Worm (Caenorhabditis elegans): ENCODE data around the gene F12F6.7.

The F12F6.7 gene

DNA sequence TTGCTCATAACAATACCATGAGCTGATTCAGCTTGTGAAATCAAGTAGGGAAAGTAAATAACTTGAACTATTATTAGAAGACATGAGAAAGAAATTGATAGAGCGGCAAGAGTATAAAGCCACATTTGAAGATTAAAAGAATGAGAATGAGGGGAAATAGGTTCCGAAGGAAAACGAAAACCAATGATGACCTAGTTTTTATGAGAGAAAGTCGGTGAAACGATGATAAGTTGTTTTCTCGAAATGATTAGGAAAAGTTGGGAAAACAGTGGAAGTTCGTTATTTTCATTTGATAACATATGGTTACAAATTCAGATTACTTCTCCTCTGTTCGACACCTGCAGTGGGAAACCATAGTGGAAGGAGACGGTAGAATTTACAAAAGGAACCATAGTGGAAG, 9.8 kb downstream of the F12F6.7 start, which contains the start of gene col-128:
col-128 (minus strand) TSS at position 148 of the 400 bp plus-strand sequence.
- no peak for TF ChIP-seq nhr-237 (tag; optimal IDR thresholded peaks at IDR 0.05)
- TF ChIP-seq flh-1 (GFP tag; optimal IDR thresholded peaks at IDR 0.05) = no peak
- no peak for TF ChIP-seq ztf-11 (tag; optimal IDR thresholded peaks at IDR 0.05)
- no peak for TF ChIP-seq unc-62 (GFP tag; optimal IDR thresholded peaks at IDR 0.05)
- TF ChIP-seq nhr-76 (tag; optimal IDR thresholded peaks at IDR 0.05) = no peak

DNA sequence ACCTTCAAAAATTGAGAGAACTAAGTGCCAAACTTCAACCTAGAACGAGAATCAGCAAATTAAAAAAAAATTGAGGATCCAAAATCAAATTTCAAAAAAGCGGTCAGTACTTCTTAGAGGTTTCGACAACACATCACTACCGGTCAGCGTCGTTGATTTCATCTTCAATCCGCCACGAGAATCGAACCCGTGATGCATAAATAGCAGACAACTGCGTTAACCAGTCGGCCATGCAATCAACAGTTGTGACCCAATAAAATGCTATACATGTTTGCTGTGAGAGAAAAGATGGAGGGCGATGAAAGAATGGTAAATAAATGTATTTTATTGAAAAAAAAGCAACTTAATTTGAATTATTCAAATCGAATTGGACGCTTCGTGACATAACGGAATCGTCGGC, 11.9 kb downstream of the F12F6.7 start:
- peak; percentile 61 for TF ChIP-seq unc-62 (GFP tag; optimal IDR thresholded peaks at IDR 0.05)
- TF ChIP-seq mab-5 (tag; optimal IDR thresholded peaks at IDR 0.05) = no peak
- peak; percentile 90 for TF ChIP-seq ceh-83 (GFP tag; optimal IDR thresholded peaks at IDR 0.05)
- no peak for TF ChIP-seq ceh-39 (tag; optimal IDR thresholded peaks at IDR 0.05)
- no peak for TF ChIP-seq unc-39 (tag; optimal IDR thresholded peaks at IDR 0.05)
- TF ChIP-seq ztf-11 (tag; optimal IDR thresholded peaks at IDR 0.05) = peak; percentile 57
- peak; percentile 15 for TF ChIP-seq tbx-8 (GFP tag; optimal IDR thresholded peaks at IDR 0.05)
- peak; percentile 90 for TF ChIP-seq M03D4.4 (tag; optimal IDR thresholded peaks at IDR 0.05)
- peak; percentile 90 for TF ChIP-seq mls-2 (tag; optimal IDR thresholded peaks at IDR 0.05)
- TF ChIP-seq sptf-1 (tag; optimal IDR thresholded peaks at IDR 0.05) = peak; percentile 91
- TF ChIP-seq elt-1 (tag; optimal IDR thresholded peaks at IDR 0.05; ENCODE audit: borderline replicate concordance, insufficient read depth) = no peak
- peak; percentile 28 for TF ChIP-seq pha-4 (tag; optimal IDR thresholded peaks at IDR 0.05)
- TF ChIP-seq lin-13 (tag; optimal IDR thresholded peaks at IDR 0.05) = peak; percentile 59
- no peak for TF ChIP-seq snpc-4 (tag; optimal IDR thresholded peaks at IDR 0.05)
- TF ChIP-seq nhr-2 (tag; optimal IDR thresholded peaks at IDR 0.05) = no peak
- TF ChIP-seq cnd-1 (tag; optimal IDR thresholded peaks at IDR 0.05) = peak; percentile 86
- TF ChIP-seq lsy-2 (tag; optimal IDR thresholded peaks at IDR 0.05) = peak; percentile 29
- TF ChIP-seq mep-1 (tag; optimal IDR thresholded peaks at IDR 0.05) = peak; percentile 79
- TF ChIP-seq bed-3 (GFP tag; optimal IDR thresholded peaks at IDR 0.05) = peak; percentile 85
- no peak for TF ChIP-seq ces-1 (GFP tag; optimal IDR thresholded peaks at IDR 0.05)
- TF ChIP-seq nhr-76 (tag; optimal IDR thresholded peaks at IDR 0.05) = no peak
- TF ChIP-seq hlh-1 (tag; optimal IDR thresholded peaks at IDR 0.05) = peak; percentile 54
- no peak for TF ChIP-seq zip-8 (tag; optimal IDR thresholded peaks at IDR 0.05)
- TF ChIP-seq blmp-1 (tag; optimal IDR thresholded peaks at IDR 0.05) = no peak
- TF ChIP-seq nhr-28 (tag; optimal IDR thresholded peaks at IDR 0.05) = peak; percentile 68
- peak; percentile 47 for TF ChIP-seq flh-1 (GFP tag; optimal IDR thresholded peaks at IDR 0.05)
- peak; percentile 91 for TF ChIP-seq unc-120 (tag; optimal IDR thresholded peaks at IDR 0.05; ENCODE audit: poor library complexity, severe bottlenecking)
- TF ChIP-seq ceh-43 (GFP tag; optimal IDR thresholded peaks at IDR 0.05) = peak; percentile 81
- TF ChIP-seq drap-1 (GFP tag; optimal IDR thresholded peaks at IDR 0.05) = peak; percentile 93
- peak; percentile 20 for TF ChIP-seq nhr-237 (tag; optimal IDR thresholded peaks at IDR 0.05)
- TF ChIP-seq nhr-12 (tag; optimal IDR thresholded peaks at IDR 0.05) = no peak
- TF ChIP-seq sem-2 (GFP tag; optimal IDR thresholded peaks at IDR 0.05) = peak; percentile 85
- peak; percentile 78 for TF ChIP-seq ham-2 (GFP tag; optimal IDR thresholded peaks at IDR 0.05)
- TF ChIP-seq elt-3 (tag; optimal IDR thresholded peaks at IDR 0.05) = no peak
- peak; percentile 79 for TF ChIP-seq lin-32 (GFP tag; optimal IDR thresholded peaks at IDR 0.05)

DNA sequence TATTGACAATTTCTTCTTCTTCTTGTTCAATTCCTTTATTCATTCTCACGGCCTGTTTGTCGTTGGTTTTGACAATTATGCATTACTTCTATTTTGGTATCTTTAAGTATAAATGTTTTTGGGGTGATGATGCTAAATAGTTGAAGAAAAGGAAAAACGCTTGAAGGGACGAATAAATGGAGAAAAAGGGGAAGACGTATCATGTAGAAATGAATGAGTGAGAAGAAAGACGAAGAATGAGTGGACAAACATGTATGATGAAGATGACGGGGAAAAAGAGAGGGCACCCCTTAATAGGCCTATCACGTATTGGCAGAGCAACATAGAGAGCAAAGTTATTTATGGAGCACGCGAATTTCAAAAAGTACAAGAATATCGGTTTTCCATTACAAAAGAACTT, 13.0 kb downstream of the F12F6.7 start, which contains the start of gene M04B2.7:
M04B2.7 (minus strand) TSS at position 101 of the 400 bp plus-strand sequence.
- TF ChIP-seq hlh-1 (tag; optimal IDR thresholded peaks at IDR 0.05) (no peak), drap-1 (GFP tag; optimal IDR thresholded peaks at IDR 0.05) (no peak), ceh-83 (GFP tag; optimal IDR thresholded peaks at IDR 0.05) (no peak), nhr-76 (tag; optimal IDR thresholded peaks at IDR 0.05) (no peak), elt-1 (tag; optimal IDR thresholded peaks at IDR 0.05; ENCODE audit: borderline replicate concordance, insufficient read depth) (no peak), cnd-1 (tag; optimal IDR thresholded peaks at IDR 0.05) (no peak), nhr-28 (tag; optimal IDR thresholded peaks at IDR 0.05) (no peak), tbx-8 (GFP tag; optimal IDR thresholded peaks at IDR 0.05) (no peak), nhr-2 (tag; optimal IDR thresholded peaks at IDR 0.05) (no peak), mab-5 (tag; optimal IDR thresholded peaks at IDR 0.05) (no peak), snpc-4 (tag; optimal IDR thresholded peaks at IDR 0.05) (no peak), lin-32 (GFP tag; optimal IDR thresholded peaks at IDR 0.05) (no peak)

- TF ChIP-seq nhr-12 (tag; optimal IDR thresholded peaks at IDR 0.05) (no peak), unc-120 (tag; optimal IDR thresholded peaks at IDR 0.05; ENCODE audit: poor library complexity, severe bottlenecking) (no peak), unc-39 (tag; optimal IDR thresholded peaks at IDR 0.05) (no peak), tbx-8 (GFP tag; optimal IDR thresholded peaks at IDR 0.05) (no peak)
Observed at ce11 chrIV:11527752-11528151, 33.9 kb downstream of the F12F6.7 start, which contains the start of gene M04B2.2. Gene M04B2.2 (plus strand): TSS chrIV:11528052.
